Worm (Caenorhabditis elegans): ENCODE measurements around the gene dpy-7.

dpy-7 gene

DNA sequence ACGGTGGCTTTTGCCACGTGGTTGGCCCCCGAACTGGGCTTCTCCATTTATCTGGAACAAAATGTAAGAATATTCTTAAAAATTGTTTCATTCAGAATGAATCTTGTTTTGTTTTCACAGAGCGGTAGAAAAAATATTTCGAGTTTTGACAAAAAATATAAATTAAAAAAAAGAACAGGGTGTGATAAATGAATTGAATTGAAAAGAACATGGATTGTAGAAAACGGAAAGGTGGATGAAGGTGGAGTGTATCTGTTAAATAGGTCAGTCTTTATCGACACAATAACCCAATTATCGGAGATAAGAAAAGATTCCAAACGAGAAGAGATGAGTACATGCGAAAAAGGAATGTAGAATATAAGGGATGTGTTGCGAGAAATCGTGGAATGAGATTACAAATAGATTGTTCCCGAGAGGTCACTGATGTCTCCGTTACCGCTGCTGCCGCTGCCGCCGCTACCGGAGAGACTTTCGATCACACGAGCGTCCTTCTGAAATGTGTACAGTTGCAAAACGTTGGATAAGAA is at the start of gene dpy-7:
Gene dpy-7, minus strand, starts transcription at position 51 of the 527 bp plus-strand sequence.
- TF ChIP-seq W03F9.2 (tag; optimal IDR thresholded peaks at IDR 0.05) (no peak), him-1 (tag; optimal IDR thresholded peaks at IDR 0.05) (no peak), dao-5 (tag; optimal IDR thresholded peaks at IDR 0.05) (no peak)

ce11 chrX:7586588-7586987 is 49.0 kb upstream of the dpy-7 start:
- TF ChIP-seq him-1 (tag; optimal IDR thresholded peaks at IDR 0.05) (no peak), dao-5 (tag; optimal IDR thresholded peaks at IDR 0.05) (no peak), W03F9.2 (tag; optimal IDR thresholded peaks at IDR 0.05) (no peak)

DNA sequence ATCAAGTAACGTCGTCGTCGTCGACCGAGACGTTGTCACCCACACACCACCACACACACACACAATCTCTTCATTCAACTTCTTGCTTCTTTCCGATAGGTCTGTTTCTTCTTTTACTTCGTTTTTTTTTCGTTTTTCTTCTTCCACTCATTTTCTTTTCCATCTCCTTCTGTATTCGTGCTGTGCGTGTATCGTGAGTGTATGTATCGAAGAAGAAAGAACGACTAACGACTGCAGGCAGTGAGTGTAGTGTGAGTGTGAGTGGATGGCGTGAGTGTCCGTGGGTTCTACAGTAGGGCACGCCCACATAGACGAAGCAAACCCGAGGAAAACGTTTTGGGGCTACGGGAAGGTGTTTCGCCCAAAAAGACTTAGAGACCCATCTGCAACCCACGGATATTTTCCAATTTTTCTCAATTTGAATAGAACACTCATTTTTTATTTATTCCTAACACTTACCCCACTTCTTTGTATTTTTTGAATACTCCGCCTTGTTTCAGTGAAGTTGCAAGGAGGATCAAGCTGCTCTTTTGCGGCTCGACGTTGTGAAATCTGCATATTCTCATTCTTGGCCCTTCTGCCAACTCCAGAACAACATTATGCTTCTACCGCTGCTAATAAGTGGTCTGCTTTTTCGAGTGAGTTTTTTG is 48.1 kb upstream of the dpy-7 start, which contains the start of gene adt-2:
Gene adt-2, plus strand, starts transcription at position 600 of the 650 bp plus-strand sequence.
- TF ChIP-seq W03F9.2 (tag; optimal IDR thresholded peaks at IDR 0.05) (no peak), dao-5 (tag; optimal IDR thresholded peaks at IDR 0.05) (no peak), him-1 (tag; optimal IDR thresholded peaks at IDR 0.05) (no peak)

DNA sequence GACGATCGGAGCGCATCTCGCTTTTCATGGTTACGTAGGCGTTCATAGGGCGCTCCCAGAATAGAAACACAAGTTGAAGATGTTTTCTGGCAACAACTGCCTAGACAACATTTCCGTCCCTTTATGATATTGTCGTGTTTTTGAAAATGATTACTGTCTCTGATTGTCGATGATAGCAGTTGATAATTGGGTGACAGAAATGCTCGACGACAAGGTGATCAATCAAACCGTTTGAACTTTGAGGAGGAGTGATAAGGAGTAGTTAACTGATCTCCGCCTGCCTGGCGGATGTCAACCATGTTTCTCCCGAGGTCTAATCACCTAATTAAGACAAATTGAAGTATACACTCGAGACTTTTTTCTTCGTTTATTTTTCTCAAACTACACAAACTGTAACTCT is 46.3 kb upstream of the dpy-7 start:
- TF ChIP-seq W03F9.2 (tag; optimal IDR thresholded peaks at IDR 0.05) (no peak), him-1 (tag; optimal IDR thresholded peaks at IDR 0.05) (no peak), dao-5 (tag; optimal IDR thresholded peaks at IDR 0.05) (no peak)

DNA sequence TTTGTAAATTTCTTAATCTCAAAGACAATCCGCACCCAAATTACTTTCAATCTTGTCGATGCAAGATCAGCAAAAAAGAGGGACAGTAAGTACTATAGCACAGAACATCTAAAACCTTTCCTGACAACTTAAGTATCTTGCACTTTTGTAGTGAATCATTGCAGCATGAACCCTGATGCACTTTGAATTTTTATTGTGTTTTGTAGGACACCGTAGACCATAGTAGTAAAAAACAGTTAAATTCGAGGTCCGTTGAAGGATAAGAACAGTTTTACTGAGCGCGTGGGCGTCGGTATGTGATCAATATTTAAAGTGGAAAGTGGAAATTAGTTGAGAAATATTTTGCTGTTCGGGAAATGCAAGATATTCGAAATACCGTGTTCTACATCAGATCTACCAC is 44.6 kb upstream of the dpy-7 start:
- TF ChIP-seq him-1 (tag; optimal IDR thresholded peaks at IDR 0.05) (no peak), W03F9.2 (tag; optimal IDR thresholded peaks at IDR 0.05) (no peak), dao-5 (tag; optimal IDR thresholded peaks at IDR 0.05) (no peak)

ce11 chrX:7578308-7578707 is 40.7 kb upstream of the dpy-7 start:
- TF ChIP-seq dao-5 (tag; optimal IDR thresholded peaks at IDR 0.05) (no peak), W03F9.2 (tag; optimal IDR thresholded peaks at IDR 0.05) (no peak), him-1 (tag; optimal IDR thresholded peaks at IDR 0.05) (no peak)

ce11 chrX:7577458-7578158 is 40.0 kb upstream of the dpy-7 start:
- TF ChIP-seq W03F9.2 (tag; optimal IDR thresholded peaks at IDR 0.05) (no peak), dao-5 (tag; optimal IDR thresholded peaks at IDR 0.05) (no peak), him-1 (tag; optimal IDR thresholded peaks at IDR 0.05) (no peak)

ce11 chrX:7575939-7576338 is 38.3 kb upstream of the dpy-7 start:
- TF ChIP-seq W03F9.2 (tag; optimal IDR thresholded peaks at IDR 0.05) = no peak
- TF ChIP-seq dao-5 (tag; optimal IDR thresholded peaks at IDR 0.05) = no peak
- TF ChIP-seq him-1 (tag; optimal IDR thresholded peaks at IDR 0.05) = no peak

- TF ChIP-seq him-1 (tag; optimal IDR thresholded peaks at IDR 0.05) (no peak), dao-5 (tag; optimal IDR thresholded peaks at IDR 0.05) (no peak), W03F9.2 (tag; optimal IDR thresholded peaks at IDR 0.05) (no peak)
Measured at ce11 chrX:7573629-7574028, 36.0 kb upstream of the dpy-7 start.

DNA sequence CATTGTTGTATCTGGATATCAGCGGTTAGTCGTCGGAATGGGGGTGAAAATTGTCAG is 35.8 kb upstream of the dpy-7 start, which contains the start of the genes unc-98 and F08C6.18:
Gene unc-98, minus strand, starts transcription at position 48 of the 57 bp plus-strand sequence.
Gene F08C6.18, minus strand, starts transcription at position 57 of the 57 bp plus-strand sequence.
- no peak for TF ChIP-seq him-1 (tag; optimal IDR thresholded peaks at IDR 0.05)
- no peak for TF ChIP-seq dao-5 (tag; optimal IDR thresholded peaks at IDR 0.05)
- no peak for TF ChIP-seq W03F9.2 (tag; optimal IDR thresholded peaks at IDR 0.05)

DNA sequence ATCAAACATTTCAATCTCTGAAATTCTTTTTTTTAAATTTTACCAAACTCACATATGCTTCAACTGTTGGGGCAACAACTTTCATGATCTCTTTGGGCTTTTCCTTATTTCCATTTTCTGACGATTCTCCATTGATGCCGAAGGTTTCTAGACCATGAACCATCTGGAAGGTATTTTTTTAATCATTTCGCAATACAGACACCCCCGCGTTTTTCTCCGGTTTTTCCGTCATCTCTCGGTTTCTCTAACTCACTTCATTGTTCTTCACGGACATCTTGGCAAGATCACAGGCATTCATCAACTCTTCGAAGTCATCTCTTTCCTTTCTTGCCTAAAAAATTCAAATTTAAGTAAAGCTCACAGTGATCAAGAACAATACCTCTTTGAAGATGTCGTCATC is 35.6 kb upstream of the dpy-7 start:
- TF ChIP-seq him-1 (tag; optimal IDR thresholded peaks at IDR 0.05) = no peak
- no peak for TF ChIP-seq dao-5 (tag; optimal IDR thresholded peaks at IDR 0.05)
- TF ChIP-seq W03F9.2 (tag; optimal IDR thresholded peaks at IDR 0.05) = no peak

ce11 chrX:7572057-7572456 is 34.5 kb upstream of the dpy-7 start, which contains the start of gene pcyt-1:
pcyt-1 (plus strand) TSS chrX:7572357.
- TF ChIP-seq dao-5 (tag; optimal IDR thresholded peaks at IDR 0.05) (no peak), W03F9.2 (tag; optimal IDR thresholded peaks at IDR 0.05) (no peak), him-1 (tag; optimal IDR thresholded peaks at IDR 0.05) (no peak)

- TF ChIP-seq dao-5 (tag; optimal IDR thresholded peaks at IDR 0.05) (no peak), him-1 (tag; optimal IDR thresholded peaks at IDR 0.05) (no peak), W03F9.2 (tag; optimal IDR thresholded peaks at IDR 0.05) (no peak)
Measured at ce11 chrX:7569685-7570518, 32.3 kb upstream of the dpy-7 start, which contains the start of gene apy-1. apy-1 (minus strand) TSS chrX:7569722.
